Fruit fly (Drosophila melanogaster): ENCODE data around the gene CG8476.
A peak's percentile ranks its signal among the peaks of the same experiment; 100 is the strongest.

Gene CG8476

DNA sequence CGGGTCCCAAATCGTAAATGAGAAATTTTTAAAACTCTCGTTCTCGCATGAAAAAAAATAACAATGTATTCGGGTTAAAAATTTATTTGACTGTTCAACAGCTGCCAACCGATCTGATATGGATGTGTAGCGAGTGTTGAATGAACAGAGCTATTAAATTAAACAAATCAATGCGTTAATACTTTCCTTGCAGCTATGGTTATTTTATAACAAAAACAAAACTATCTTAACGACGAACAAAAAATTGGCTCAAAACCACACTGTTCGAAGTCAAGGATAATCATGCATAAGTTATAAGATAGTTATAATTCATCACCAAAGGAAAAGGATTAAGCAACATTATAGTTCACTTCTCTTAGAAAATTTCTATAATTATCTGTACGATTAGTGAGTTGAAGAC, at the start of gene CG8476:
Gene CG8476, minus strand, starts transcription at position 101 of the 400 bp plus-strand sequence.
- no peak for TF ChIP-seq CG17801 (GFP tag; optimal IDR thresholded peaks at IDR 0.05; ENCODE audit: partially characterized antibody)

DNA sequence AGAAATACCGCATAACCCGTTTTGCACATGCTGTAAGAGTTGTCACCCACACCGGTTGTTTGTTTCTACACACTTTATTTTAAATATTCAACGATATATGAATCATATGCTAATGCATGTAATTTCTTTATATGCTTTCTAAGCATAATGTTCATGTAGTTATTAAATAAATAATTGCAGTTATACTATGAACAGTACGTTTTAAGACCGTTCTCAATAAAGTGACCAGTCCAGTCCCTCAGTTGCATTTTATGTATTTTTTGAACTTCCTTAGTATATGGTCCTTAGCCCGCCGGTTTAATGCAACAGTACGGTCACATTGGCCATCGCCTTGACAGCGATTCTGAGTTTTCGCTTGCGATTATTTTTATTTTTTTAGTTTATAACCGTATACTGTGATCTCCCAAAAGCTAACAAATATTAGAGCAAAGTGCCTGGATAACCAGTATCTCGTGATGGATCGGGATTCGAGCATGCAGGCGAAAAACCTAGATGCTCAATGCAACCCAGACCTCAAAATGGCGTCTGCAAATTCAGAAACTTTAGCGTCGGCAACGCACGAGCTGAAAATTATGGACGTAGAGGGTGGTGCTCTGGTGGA, 43.8 kb upstream of the CG8476 start, which contains the start of gene Ravus:
Gene Ravus, minus strand, starts transcription at position 1 of the 601 bp plus-strand sequence.
- peak; percentile 10 for TF ChIP-seq CG17801 (GFP tag; optimal IDR thresholded peaks at IDR 0.05; ENCODE audit: partially characterized antibody)

DNA sequence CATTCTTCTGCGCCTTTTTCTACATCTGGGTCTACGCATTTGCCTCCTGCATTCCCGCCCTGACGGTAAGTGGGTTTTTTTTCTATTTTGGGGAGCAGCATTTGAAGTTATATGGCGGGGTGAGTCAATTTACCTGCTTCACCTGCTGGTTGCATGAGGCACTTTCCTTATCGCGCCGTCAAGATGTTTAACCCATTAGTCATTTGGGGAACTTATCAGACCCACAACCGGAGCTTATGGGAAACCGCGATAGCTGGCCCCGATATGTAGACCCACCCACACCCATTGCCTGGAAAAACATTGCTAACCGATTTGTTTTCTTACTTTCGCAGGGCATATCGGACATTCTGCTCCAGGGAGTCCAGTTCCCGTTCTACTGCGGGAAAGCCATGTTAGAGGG, 41.3 kb upstream of the CG8476 start:
- TF ChIP-seq CG17801 (GFP tag; optimal IDR thresholded peaks at IDR 0.05; ENCODE audit: partially characterized antibody): no peak

DNA sequence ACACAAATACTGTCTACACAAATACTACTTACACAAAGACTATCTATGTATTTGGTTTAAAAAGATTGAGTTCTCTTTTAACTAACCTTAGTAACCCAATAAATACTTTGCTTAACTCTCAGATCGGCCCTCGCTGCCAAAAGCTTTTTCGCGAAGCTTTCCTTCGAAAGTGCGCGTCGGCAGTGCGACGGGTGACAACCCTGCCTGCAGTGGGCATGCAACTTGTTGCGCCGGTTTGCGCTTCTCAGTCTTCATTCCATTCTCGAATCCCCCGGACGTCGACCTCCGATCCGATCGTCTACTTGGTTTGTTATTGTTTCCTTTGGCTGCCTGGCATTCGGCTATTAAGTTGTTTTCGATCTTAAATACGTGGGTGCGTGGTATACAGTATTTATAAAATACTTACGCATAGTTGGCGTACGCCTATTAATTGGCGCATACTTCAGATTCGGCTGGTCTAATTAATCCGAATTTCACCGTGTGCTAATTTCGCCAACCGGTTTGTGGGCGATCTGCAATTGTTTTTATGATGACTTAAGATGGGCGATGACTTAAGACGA, 39.8 kb upstream of the CG8476 start, which contains the start of gene CG11686:
Gene CG11686, plus strand, starts transcription at position 243 of the 560 bp plus-strand sequence.
- peak; percentile 16 for TF ChIP-seq CG17801 (GFP tag; optimal IDR thresholded peaks at IDR 0.05; ENCODE audit: partially characterized antibody)

DNA sequence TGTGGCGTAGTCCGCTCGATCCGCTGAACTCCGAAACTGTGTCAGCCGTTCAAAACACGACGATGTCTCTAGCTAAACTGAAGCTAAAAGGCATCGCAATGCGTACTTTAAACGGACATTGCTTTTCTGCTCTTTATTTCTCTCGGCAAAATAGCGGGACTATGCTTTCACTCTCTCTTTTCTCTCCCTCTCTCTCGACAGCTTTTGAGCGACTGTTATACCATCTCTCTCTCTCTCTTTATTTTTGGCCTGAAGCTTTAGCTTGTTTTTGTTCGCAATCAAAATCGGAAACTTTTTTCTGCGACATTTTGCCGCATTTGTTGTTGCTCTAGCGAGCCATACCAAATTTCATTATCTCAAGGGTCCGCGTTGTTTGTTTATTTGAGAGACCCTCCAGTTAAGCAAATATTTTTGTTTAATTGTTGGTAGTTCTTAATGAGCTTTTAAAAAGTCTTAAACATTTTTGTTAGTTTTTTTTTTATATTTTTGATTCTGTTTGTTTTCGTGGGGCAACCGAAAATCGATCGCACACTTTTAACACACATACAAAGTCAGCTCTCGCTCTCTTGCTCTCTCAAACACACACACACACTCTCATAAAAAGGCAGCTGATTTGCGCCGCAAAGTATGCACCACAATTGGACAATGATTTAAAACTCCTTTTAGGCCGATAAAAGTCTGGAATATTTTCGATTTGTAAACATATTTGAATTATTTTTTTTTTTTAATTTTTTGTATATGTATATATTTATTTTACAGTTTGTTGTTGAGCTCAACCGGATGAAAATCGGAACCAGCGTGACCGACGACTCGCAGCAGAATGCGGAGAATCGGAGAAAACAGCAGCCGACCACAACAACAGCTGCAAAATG, 38.6 kb upstream of the CG8476 start, which contains the start of gene Ace:
Gene Ace, minus strand, starts transcription at position 822 of the 872 bp plus-strand sequence.
- TF ChIP-seq CG17801 (GFP tag; optimal IDR thresholded peaks at IDR 0.05; ENCODE audit: partially characterized antibody): no peak

DNA sequence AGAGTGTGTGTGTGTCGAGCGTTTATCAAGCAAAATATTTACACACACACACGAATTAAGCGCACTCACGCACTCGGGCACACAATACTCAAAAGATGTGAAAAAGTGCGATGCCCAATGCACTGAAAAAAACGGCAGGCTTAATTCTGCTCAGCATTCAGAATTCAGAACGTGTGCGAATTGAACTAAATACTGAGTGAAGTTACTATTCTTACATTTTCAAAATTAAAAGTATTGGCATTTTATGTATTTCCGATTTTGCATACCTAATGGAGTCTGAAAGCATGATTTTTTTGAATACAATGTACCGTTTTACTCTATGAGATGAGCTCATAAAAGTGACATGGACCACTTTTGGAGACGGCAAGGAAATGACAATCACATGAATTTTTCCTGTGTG, 36.7 kb upstream of the CG8476 start:
- no peak for TF ChIP-seq CG17801 (GFP tag; optimal IDR thresholded peaks at IDR 0.05; ENCODE audit: partially characterized antibody)

DNA sequence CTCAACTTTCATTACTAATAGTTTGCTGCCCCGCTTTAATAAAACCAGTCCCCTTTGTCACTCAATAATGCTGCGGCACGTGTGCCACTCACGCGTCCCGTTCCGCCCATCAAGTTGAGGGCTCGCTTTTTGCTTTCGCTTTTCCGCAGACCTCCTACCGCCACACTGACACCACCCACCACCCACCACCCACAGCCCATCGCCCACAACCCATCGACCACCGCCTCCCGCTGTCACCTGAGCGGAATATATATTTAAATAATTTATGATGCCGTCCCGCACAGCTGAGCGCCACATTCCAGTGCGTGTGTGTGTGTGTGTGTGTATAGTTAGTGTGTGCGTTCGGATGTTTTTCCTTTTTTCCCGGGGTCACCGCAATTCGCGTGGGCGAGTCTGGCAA, 21.3 kb upstream of the CG8476 start:
- TF ChIP-seq CG17801 (GFP tag; optimal IDR thresholded peaks at IDR 0.05; ENCODE audit: partially characterized antibody): no peak

DNA sequence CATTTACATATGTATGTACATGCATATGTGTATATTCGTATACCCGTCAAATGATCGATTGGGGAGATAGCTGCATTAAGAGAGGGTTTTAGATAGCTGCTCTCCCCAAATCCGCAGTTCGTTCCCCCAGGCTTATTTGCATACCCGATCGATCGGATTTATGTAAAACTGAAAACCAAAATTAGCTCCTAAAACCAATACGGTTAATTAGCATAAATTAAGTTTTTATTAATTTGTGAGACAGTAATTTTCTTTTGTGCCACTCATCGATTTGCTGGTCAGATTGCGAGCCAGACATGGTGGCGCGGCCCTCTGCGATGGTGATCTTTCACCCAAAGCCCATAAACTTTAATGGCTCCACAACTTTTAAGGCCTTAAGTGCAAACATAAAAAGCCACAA, 10.8 kb upstream of the CG8476 start:
- no peak for TF ChIP-seq CG17801 (GFP tag; optimal IDR thresholded peaks at IDR 0.05; ENCODE audit: partially characterized antibody)

DNA sequence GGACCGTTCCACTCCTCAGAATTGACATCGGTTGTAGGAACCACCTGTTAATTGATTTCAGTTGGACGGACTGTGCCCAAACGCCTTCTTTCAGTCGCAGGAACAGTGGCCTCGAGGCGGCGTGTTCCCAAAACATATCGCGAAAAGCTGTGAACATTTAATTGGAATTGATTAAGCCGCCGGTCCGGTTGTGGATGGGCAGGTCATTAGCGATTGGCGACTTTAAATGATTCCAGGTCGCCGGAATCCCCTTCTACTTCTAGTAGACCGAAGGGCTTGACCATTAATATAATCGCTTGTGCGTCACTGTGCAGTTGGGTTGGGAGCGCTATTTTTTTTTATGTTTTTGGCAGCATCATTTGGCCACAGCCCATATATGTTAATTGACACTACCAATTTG, 1.4 kb upstream of the CG8476 start:
- TF ChIP-seq CG17801 (GFP tag; optimal IDR thresholded peaks at IDR 0.05; ENCODE audit: partially characterized antibody): no peak

DNA sequence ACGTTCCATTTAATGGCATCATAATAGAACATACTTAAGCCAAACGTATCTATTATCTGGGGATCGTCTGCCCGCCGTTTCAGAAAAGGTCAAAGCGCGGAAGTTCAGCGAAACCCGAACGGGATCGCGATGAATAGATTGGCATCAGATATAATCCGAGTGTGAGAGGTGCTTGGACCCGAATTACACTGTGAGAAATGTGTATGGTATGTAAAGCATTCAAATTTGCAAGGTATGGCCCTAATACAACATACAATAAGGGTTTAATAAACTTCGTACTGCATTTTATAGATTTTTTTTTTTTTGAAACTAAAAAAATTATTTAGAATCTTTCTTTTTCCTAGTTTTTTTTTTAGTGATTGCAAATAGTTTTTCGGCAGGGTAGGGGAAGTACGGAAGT, 1.6 kb downstream of the CG8476 start:
- TF ChIP-seq CG17801 (GFP tag; optimal IDR thresholded peaks at IDR 0.05; ENCODE audit: partially characterized antibody): no peak

DNA sequence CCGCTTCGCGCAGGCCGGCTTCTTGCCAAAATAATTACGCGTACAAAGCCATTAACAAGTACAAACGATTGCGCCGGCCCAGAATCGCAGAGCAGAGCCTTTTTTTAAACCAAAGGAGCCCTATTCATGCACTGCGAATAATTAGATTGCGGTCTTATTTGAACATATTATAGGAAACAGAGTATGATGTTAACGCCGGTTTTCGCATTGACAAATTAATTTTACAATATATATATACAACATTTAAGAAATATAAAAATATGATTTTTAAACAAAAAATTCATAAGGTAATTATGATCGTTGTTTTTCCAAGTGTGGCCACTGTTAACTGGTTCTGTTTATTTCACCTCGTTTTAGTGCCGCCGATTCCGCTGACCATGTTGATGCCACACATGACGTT, 5.3 kb downstream of the CG8476 start:
- no peak for TF ChIP-seq CG17801 (GFP tag; optimal IDR thresholded peaks at IDR 0.05; ENCODE audit: partially characterized antibody)

DNA sequence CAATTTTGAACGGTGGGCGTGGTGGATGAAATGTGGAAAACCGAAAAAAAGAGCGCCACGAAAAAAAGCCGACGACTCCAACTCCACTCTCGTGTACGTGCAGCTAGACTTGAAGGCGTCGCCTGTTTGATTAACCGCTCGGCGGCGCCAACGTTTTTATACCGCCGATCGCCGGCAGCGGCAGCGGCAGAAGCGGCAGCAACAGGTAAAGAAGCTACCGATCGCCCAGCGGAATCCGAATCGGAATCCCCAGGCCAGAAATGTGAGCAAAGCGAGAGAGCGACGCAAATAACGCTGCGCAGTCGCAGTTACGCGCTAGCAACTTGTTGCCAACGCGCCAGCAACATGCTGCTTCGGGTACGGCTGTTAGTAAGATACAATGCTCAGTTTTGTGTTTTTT, 6.0 kb downstream of the CG8476 start, which contains the start of gene CG8483:
Gene CG8483, minus strand, starts transcription at position 119 of the 400 bp plus-strand sequence.
- TF ChIP-seq CG17801 (GFP tag; optimal IDR thresholded peaks at IDR 0.05; ENCODE audit: partially characterized antibody): no peak

DNA sequence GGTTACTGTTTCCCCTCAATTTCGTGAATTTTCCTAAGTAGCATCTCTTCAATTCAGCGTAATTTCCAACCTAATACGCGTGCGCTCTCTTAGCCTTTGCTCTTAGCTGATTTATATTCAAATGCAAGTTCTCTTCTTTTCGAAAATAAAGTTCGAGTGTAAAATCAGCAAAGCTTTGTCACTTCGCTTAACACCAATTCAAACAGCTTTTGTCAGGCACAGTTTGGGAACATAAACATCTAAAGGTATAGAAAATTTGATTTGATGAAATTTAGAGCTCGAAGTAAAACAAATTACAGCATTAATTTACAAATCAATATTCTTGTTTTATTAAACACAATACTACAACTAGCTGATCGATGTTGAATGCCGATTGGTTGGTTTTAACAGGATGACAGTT, 11.9 kb downstream of the CG8476 start:
- no peak for TF ChIP-seq CG17801 (GFP tag; optimal IDR thresholded peaks at IDR 0.05; ENCODE audit: partially characterized antibody)

DNA sequence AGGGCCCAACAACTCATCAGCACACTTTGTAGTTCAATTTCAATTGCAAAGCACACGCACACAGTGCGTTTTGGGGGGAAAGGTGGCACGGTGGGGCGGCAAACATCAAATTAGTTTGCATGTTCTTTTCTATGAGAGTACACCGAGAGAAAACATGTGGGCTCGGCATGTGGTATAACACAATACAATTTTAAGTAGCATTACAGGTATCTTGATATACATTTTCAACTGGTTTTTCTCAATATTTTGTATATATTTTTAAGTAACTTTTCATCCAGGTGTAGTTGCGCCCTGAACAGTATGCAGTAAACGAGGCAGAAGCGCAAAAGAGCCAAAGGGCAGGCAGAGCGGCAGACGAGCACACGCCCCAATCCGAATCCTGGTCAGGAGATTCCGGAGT, 20.0 kb downstream of the CG8476 start:
- TF ChIP-seq CG17801 (GFP tag; optimal IDR thresholded peaks at IDR 0.05; ENCODE audit: partially characterized antibody): no peak

DNA sequence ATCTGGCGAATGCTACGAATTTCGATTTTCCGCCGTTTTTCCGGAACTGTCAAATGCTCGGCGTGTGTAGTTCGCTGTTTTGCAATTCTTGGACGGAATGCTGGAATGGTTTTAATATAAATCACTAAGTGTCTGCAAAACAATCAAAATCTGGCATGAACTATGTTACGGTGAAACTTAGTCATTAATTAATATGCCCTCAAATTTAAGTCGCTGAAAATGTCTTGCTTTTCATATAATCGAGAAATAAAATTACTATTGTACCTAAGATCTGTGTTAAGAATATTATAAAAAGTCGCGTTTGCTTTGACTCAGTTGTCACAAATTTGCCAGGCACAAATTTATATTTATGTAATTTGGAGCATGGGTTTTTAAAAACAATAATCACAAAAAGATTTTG, 29.1 kb downstream of the CG8476 start, which contains the start of gene CG8141:
Gene CG8141, plus strand, starts transcription at position 301 of the 400 bp plus-strand sequence.
- no peak for TF ChIP-seq CG17801 (GFP tag; optimal IDR thresholded peaks at IDR 0.05; ENCODE audit: partially characterized antibody)

DNA sequence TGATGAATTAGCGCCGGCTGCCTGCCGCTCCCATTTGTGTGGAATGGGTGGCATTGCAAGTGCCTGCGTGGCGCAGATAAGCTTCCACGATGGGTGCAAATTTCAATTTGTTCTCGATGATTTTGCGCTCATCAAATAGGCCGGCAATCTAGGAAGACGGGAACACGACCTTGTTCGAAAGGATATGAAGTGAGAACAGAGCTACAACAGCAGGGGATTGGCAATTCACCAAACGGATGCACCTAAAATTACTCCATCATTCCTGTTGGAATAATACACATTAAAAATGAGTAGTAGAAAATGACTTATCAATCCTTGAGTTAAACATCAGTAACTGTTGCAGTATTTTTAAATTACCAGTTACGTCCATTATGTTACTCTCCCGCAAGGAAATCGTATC, 32.2 kb downstream of the CG8476 start, which contains the start of gene CG14380:
Gene CG14380, plus strand, starts transcription at position 301 of the 400 bp plus-strand sequence.
- no peak for TF ChIP-seq CG17801 (GFP tag; optimal IDR thresholded peaks at IDR 0.05; ENCODE audit: partially characterized antibody)

All from ovary, adult (tissue).